Worm (Caenorhabditis elegans) whole organism, young adult: Measurements from ENCODE around the gene C16C8.10.

Experiments
- B0261.1 ChIP-seq: sonication (generic microtip); optimal IDR thresholded peaks from 2 replicates; lab custom pipeline; 2016; ENCODE audit warnings: mild to moderate bottlenecking, missing genetic modification characterization, moderate library complexity, missing compliant biosample characterization
- F49E8.2 ChIP-seq: sonication (generic microtip); optimal IDR thresholded peaks from 3 replicates; lab custom pipeline; 2017; ENCODE audit warnings: missing genetic modification characterization, mild to moderate bottlenecking, missing compliant biosample characterization, antibody characterized with exemption, moderate library complexity; ENCODE audit not compliant: insufficient read depth
- T26A5.8 ChIP-seq: sonication (generic microtip); optimal IDR thresholded peaks from 2 replicates; lab custom pipeline; 2016; ENCODE audit warnings: missing genetic modification characterization, missing compliant biosample characterization
- Y79H2A.3 ChIP-seq: fragments of 200-800 bp; sonication (Bioruptor generic); conservative IDR thresholded peaks from 2 replicates; pipeline ENCODE4 v1.3.6; 2022; ENCODE audit warnings: missing genetic modification reagents, missing genetic modification characterization, missing compliant biosample characterization
- dpl-1 ChIP-seq: fragments of 150-350 bp; optimal IDR thresholded peaks from 2 replicates; lab custom pipeline; 2014; ENCODE audit warnings: missing biosample characterization, missing genetic modification reagents, missing genetic modification characterization
- egrh-3 ChIP-seq: fragments of 200-800 bp; sonication (Bioruptor generic); IDR thresholded peaks from 2 replicates; pipeline ENCODE4 v1.3.6; 2022; ENCODE audit warnings: missing genetic modification reagents, missing genetic modification characterization, missing compliant biosample characterization
- him-1 ChIP-seq: sonication (generic microtip); optimal IDR thresholded peaks from 2 replicates; lab custom pipeline; 2016; ENCODE audit warnings: missing genotype, missing genetic modification reagents, missing genetic modification characterization, missing compliant biosample characterization
- pha-4 ChIP-seq: fragments of 150-350 bp; sonication (generic microtip); optimal IDR thresholded peaks from 2 replicates; lab custom pipeline; 2014; ENCODE audit warnings: missing biosample characterization, missing genetic modification reagents, missing genetic modification characterization
- sea-2 ChIP-seq: fragments of 200-800 bp; sonication (Bioruptor generic); IDR thresholded peaks from 2 replicates; pipeline ENCODE4 v1.3.6; 2022; ENCODE audit warnings: missing genetic modification characterization, missing compliant biosample characterization
- snpc-4 ChIP-seq, 5 experiments: fragments of 150-350 bp in 1 of 5; sonication (generic microtip) in 4 of 5; optimal IDR thresholded peaks; 2 replicates each; lab custom pipeline; 2014 to 2018; ENCODE audit warnings: missing genetic modification characterization in 5 of 5, missing biosample characterization in 3 of 5, antibody characterized with exemption in 2 of 5, mild to moderate bottlenecking in 2 of 5, missing compliant biosample characterization in 2 of 5, missing genotype in 2 of 5, moderate library complexity in 2 of 5, missing genetic modification reagents in 1 of 5
- tbp1 ChIP-seq: fragments of 200-800 bp; sonication (Bioruptor generic); optimal IDR thresholded peaks from 2 replicates; lab custom pipeline; 2018; ENCODE audit warnings: mild to moderate bottlenecking, missing genetic modification characterization, missing compliant biosample characterization
- unc-62 ChIP-seq: fragments of 150-350 bp; optimal IDR thresholded peaks from 2 replicates; lab custom pipeline; 2014; ENCODE audit warnings: missing biosample characterization, missing genetic modification reagents, missing genetic modification characterization
- zfh-2 ChIP-seq: fragments of 200-800 bp; sonication (Bioruptor generic); conservative IDR thresholded peaks from 2 replicates; pipeline ENCODE4 v1.3.6; 2022; ENCODE audit warnings: missing genetic modification reagents, missing genetic modification characterization, missing compliant biosample characterization

- no peak for TF ChIP-seq sea-2 (GFP tag; lab: Robert Waterston, UW)
- TF ChIP-seq T26A5.8 (tag; lab: Kevin White, UChicago) = no peak
- no peak for TF ChIP-seq B0261.1 (tag; lab: Kevin White, UChicago)
- TF ChIP-seq tbp1 = no peak
- no peak for TF ChIP-seq zfh-2
- no peak for TF ChIP-seq him-1
- TF ChIP-seq unc-62 (GFP tag; lab: Kevin White, UChicago) = no peak
- no peak for TF ChIP-seq dpl-1
- TF ChIP-seq egrh-3 (GFP tag; lab: Robert Waterston, UW) = no peak
- TF ChIP-seq F49E8.2 = no peak
- no peak for TF ChIP-seq pha-4 (tag; lab: Kevin White, UChicago)
- no peak for TF ChIP-seq Y79H2A.3
- no peak for TF ChIP-seq snpc-4 (GFP tag; optimal IDR thresholded peaks at IDR 0.05; lab: Kevin White, UChicago)
- TF ChIP-seq snpc-4 (tag; optimal IDR thresholded peaks at IDR 0.05; lab: Kevin White, UChicago) = no peak
These were observed 7.8 kb upstream of the C16C8.10 start, which contains the start of gene Y49F6B.12 for ce11 chrII:3472316-3472715.
